Worm (Caenorhabditis elegans): ENCODE data around the gene mrps-18C.

- TF ChIP-seq ama-1 (optimal IDR thresholded peaks at IDR 0.05) (no peak), hnd-1 (tag; optimal IDR thresholded peaks at IDR 0.05) (no peak), tbx-11 (GFP tag; IDR thresholded peaks at IDR 0.05) (no peak), pes-1 (GFP tag; IDR thresholded peaks at IDR 0.05) (no peak), flt-1 (GFP tag; IDR thresholded peaks at IDR 0.05) (no peak), ets-7 (tag; optimal IDR thresholded peaks at IDR 0.05) (no peak), hmg-4 (GFP tag; optimal IDR thresholded peaks at IDR 0.05) (no peak), ceh-36 (tag; optimal IDR thresholded peaks at IDR 0.05) (no peak), tra-4 (tag; optimal IDR thresholded peaks at IDR 0.05) (no peak), ceh-13 (GFP tag; optimal IDR thresholded peaks at IDR 0.05) (no peak), tbx-37 (GFP tag; conservative IDR thresholded peaks at IDR 0.05) (no peak)
Observed at ce11 chrIII:4951210-4951609, 15.8 kb downstream of the mrps-18C start.

All from whole organism, early embryonic.